Fruit fly (Drosophila melanogaster) S2 (cell line): ENCODE results near the gene Atg101.

Source experiments
- CG8478 ChIP-seq: fragments of >200 bp; optimal IDR thresholded peaks from 2 replicates; lab custom pipeline; 2018
- CTCF ChIP-seq, 2 experiments: fragments of >200 bp; optimal IDR thresholded peaks; 2 replicates each; lab custom pipeline; 2018

dm6 chrX:18814944-18815343 lies 23.5 kb downstream of the Atg101 start:
- TF ChIP-seq CG8478 (lab: Kevin White, UChicago) (no peak), CTCF (optimal IDR thresholded peaks at IDR 0.05; lab: Kevin White, UChicago) (no peak)
